Fruit fly (Drosophila melanogaster): ENCODE results near the gene Tango6.

Tango6 gene

dm6 chr2L:18966844-18967243, 2.0 kb upstream of the Tango6 start (continued):
- TF ChIP-seq Dref (GFP tag; IDR thresholded peaks at IDR 0.05) (no peak), Dek (tag; optimal IDR thresholded peaks at IDR 0.05) (peak; percentile 34), lab (GFP tag; optimal IDR thresholded peaks at IDR 0.05) (peak; percentile 79), Drgx (GFP tag; IDR thresholded peaks at IDR 0.05) (peak; percentile 55; the same call in 1 of the 2 replicates), CG3281 (GFP tag; optimal IDR thresholded peaks at IDR 0.05) (peak; percentile 71), CG3838 (GFP tag; optimal IDR thresholded peaks at IDR 0.05) (no peak), Six4 (GFP tag; optimal IDR thresholded peaks at IDR 0.05) (no peak), Hmr (GFP tag; optimal IDR thresholded peaks at IDR 0.05) (no peak), CG7372 (GFP tag; IDR thresholded peaks at IDR 0.05) (peak; percentile 55), row (GFP tag; IDR thresholded peaks at IDR 0.05) (peak; percentile 69), ham (GFP tag; IDR thresholded peaks at IDR 0.05) (no peak), sob (GFP tag; IDR thresholded peaks at IDR 0.05) (peak; percentile 56), CG14441 (GFP tag; IDR thresholded peaks at IDR 0.05) (peak; percentile 46; the same call in 1 of the 2 replicates), CG6683 (GFP tag; optimal IDR thresholded peaks at IDR 0.05) (peak; percentile 37), btn (GFP tag; optimal IDR thresholded peaks at IDR 0.05) (no peak), sug (tag; optimal IDR thresholded peaks at IDR 0.05) (peak; percentile 31), B-H1 (GFP tag; IDR thresholded peaks at IDR 0.05) (0 out of 3 replicates have a peak, but pooled peaks have one; percentile 20), CG1529 (GFP tag; optimal IDR thresholded peaks at IDR 0.05) (no peak), Hand (GFP tag; optimal IDR thresholded peaks at IDR 0.05) (peak; percentile 38), HLH4C (GFP tag; IDR thresholded peaks at IDR 0.05; ENCODE audit: partially characterized antibody) (no peak), mirr (GFP tag; optimal IDR thresholded peaks at IDR 0.05) (no peak), Xrp1 (GFP tag; IDR thresholded peaks at IDR 0.05) (peak; percentile 42; the same call in 1 of the 2 replicates), CG4707 (GFP tag; optimal IDR thresholded peaks at IDR 0.05) (no peak), CG10274 (GFP tag; optimal IDR thresholded peaks at IDR 0.05) (peak; percentile 19), CG4282 (GFP tag; optimal IDR thresholded peaks at IDR 0.05) (no peak), Abd-B (GFP tag; optimal IDR thresholded peaks at IDR 0.05) (peak; percentile 33), CG1024 (GFP tag; IDR thresholded peaks at IDR 0.05) (no peak), Adf1 (GFP tag; IDR thresholded peaks at IDR 0.05) (peak; percentile 38), CG15011 (GFP tag; optimal IDR thresholded peaks at IDR 0.05) (no peak), gro (GFP tag; optimal IDR thresholded peaks at IDR 0.05) (no peak), NfI (GFP tag; optimal IDR thresholded peaks at IDR 0.05) (peak; percentile 37), CG7786 (GFP tag; optimal IDR thresholded peaks at IDR 0.05) (no peak), CG9817 (tag; optimal IDR thresholded peaks at IDR 0.05) (peak; percentile 51), wor (GFP tag; IDR thresholded peaks at IDR 0.05) (no peak), CG11398 (GFP tag; optimal IDR thresholded peaks at IDR 0.05) (no peak), CG10654 (GFP tag; optimal IDR thresholded peaks at IDR 0.05) (no peak), CG43689 (GFP tag; IDR thresholded peaks at IDR 0.05) (no peak), pita (GFP tag; optimal IDR thresholded peaks at IDR 0.05) (no peak), Hr3 (GFP tag; optimal IDR thresholded peaks at IDR 0.05) (no peak), al (GFP tag; IDR thresholded peaks at IDR 0.05) (peak; percentile 49; the same call in 1 of the 2 replicates), E2f2 (GFP tag; IDR thresholded peaks at IDR 0.05) (peak; percentile 33; the same call in 1 of the 2 replicates), Myb (GFP tag; optimal IDR thresholded peaks at IDR 0.05) (no peak), scrt (GFP tag; optimal IDR thresholded peaks at IDR 0.05) (peak; percentile 13), abd-A (tag; optimal IDR thresholded peaks at IDR 0.05) (no peak), ems (GFP tag; optimal IDR thresholded peaks at IDR 0.05) (no peak), CG10543 (GFP tag; optimal IDR thresholded peaks at IDR 0.05) (peak; percentile 40), PHDP (tag; optimal IDR thresholded peaks at IDR 0.05) (peak; percentile 48), CG10565 (GFP tag; optimal IDR thresholded peaks at IDR 0.05) (no peak), Ptx1 (GFP tag; IDR thresholded peaks at IDR 0.05) (peak; percentile 76), corto (GFP tag; optimal IDR thresholded peaks at IDR 0.05) (no peak), pho (GFP tag; optimal IDR thresholded peaks at IDR 0.05) (no peak), twi (tag; optimal IDR thresholded peaks at IDR 0.05) (no peak)
